Worm (Caenorhabditis elegans) whole organism, L3 larva: Measurements from ENCODE around the gene acr-25.

Source experiments
- ZK546.5 ChIP-seq: sonication (generic microtip); optimal IDR thresholded peaks from 2 replicates; lab custom pipeline; 2017; ENCODE audit warnings: missing biosample characterization, missing genetic modification characterization
- ceh-82 ChIP-seq: fragments of 150-350 bp; optimal IDR thresholded peaks from 2 replicates; lab custom pipeline; 2014; ENCODE audit warnings: missing biosample characterization, missing genetic modification characterization
- egl-27 ChIP-seq: sonication (generic microtip); optimal IDR thresholded peaks from 4 replicates; lab custom pipeline; 2017; ENCODE audit warnings: missing biosample characterization, missing genetic modification reagents, missing genetic modification characterization
- egl-5 ChIP-seq: fragments of 150-350 bp; optimal IDR thresholded peaks from 2 replicates; lab custom pipeline; 2017; ENCODE audit warnings: missing biosample characterization, missing genetic modification reagents, missing genetic modification characterization, inconsistent platforms
- eor-1 ChIP-seq, 2 experiments: fragments of 150-350 bp; optimal IDR thresholded peaks; 2 replicates each; lab custom pipeline; 2014 to 2018; ENCODE audit warnings: missing biosample characterization in 2 of 2, missing genetic modification characterization in 2 of 2
- jun-1 ChIP-seq: fragments of 150-350 bp; optimal IDR thresholded peaks from 2 replicates; lab custom pipeline; 2014; ENCODE audit warnings: missing biosample characterization, missing genetic modification reagents, missing genetic modification characterization
- lin-15B ChIP-seq: fragments of 150-350 bp; optimal IDR thresholded peaks from 2 replicates; lab custom pipeline; 2014; ENCODE audit warnings: missing biosample characterization, missing genetic modification characterization
- lsy-12 ChIP-seq: sonication (generic microtip); optimal IDR thresholded peaks from 2 replicates; lab custom pipeline; 2016; ENCODE audit warnings: mild to moderate bottlenecking, missing genetic modification characterization, missing compliant biosample characterization
- mml-1 ChIP-seq: fragments of 150-350 bp; sonication (generic microtip); optimal IDR thresholded peaks from 3 replicates; lab custom pipeline; 2014; ENCODE audit warnings: missing biosample characterization, missing genetic modification characterization
- nfya-1 ChIP-seq: sonication (generic microtip); optimal IDR thresholded peaks from 2 replicates; lab custom pipeline; 2017; ENCODE audit warnings: missing genetic modification characterization, mild to moderate bottlenecking, missing compliant biosample characterization, antibody characterized with exemption, moderate library complexity; ENCODE audit not compliant: insufficient read depth
- nhr-11 ChIP-seq: fragments of 150-350 bp; optimal IDR thresholded peaks from 2 replicates; lab custom pipeline; 2014; ENCODE audit warnings: missing biosample characterization, missing genetic modification characterization
- ztf-4 ChIP-seq: fragments of 150-350 bp; optimal IDR thresholded peaks from 2 replicates; lab custom pipeline; 2014; ENCODE audit warnings: missing biosample characterization, missing genetic modification characterization

Gene acr-25

DNA sequence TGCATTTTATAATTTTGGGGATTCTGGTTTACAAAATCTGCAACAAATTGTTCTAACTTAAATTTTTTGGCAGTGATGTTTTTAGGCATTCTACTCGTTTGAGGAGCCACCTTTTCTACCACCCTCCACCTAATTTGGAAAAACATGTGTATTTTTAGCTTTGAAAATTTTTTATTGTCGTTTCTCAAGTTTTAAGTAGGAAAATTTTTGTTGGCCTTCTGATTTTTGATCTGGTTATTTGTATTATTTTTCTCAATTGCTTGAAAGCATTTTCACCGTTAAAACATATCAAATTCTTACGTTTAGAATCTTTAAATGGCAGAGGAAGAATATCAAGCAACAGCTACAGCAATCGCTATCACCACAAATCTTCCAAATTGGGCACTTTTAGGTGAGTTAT, 53.8 kb downstream of the acr-25 start, which contains the start of gene C01G5.7:
Gene C01G5.7 (plus strand): TSS at position 301 of the 400 bp plus-strand sequence.
- no peak for TF ChIP-seq egl-27 (tag; lab: Kevin White, UChicago)
- no peak for TF ChIP-seq nhr-11
- TF ChIP-seq eor-1 (tag; optimal IDR thresholded peaks at IDR 0.05; lab: Kevin White, UChicago) = no peak
- TF ChIP-seq ceh-82 (tag; lab: Kevin White, UChicago) = no peak
- TF ChIP-seq nfya-1 = no peak
- no peak for TF ChIP-seq mml-1 (tag; lab: Kevin White, UChicago)
- TF ChIP-seq jun-1 (tag; lab: Kevin White, UChicago) = no peak
- no peak for TF ChIP-seq egl-5 (tag; lab: Kevin White, UChicago)
- no peak for TF ChIP-seq lin-15B (tag; lab: Kevin White, UChicago)
- no peak for TF ChIP-seq ZK546.5 (tag; lab: Kevin White, UChicago)
- no peak for TF ChIP-seq lsy-12 (tag; lab: Kevin White, UChicago)
- TF ChIP-seq ztf-4 (tag; lab: Kevin White, UChicago) = no peak
